Fruit fly (Drosophila melanogaster) whole organism, embryonic: ENCODE data around the gene CG14212.

Experiments
- Atf3 ChIP-seq: fragments of 200-800 bp; sonication (Bioruptor generic); optimal IDR thresholded peaks from 3 replicates; lab custom pipeline; 2016; ENCODE audit warnings: missing biosample characterization, missing genetic modification characterization
- CG10959 ChIP-seq: fragments of 200-800 bp; sonication (Bioruptor generic); IDR thresholded peaks from 2 replicates; pipeline ENCODE4 v1.3.6; 2022; ENCODE audit warnings: missing biosample characterization, missing genetic modification characterization
- CG11695 ChIP-seq: fragments of 200-800 bp; sonication (Bioruptor generic); IDR thresholded peaks from 3 replicates; pipeline ENCODE4 v1.3.6; 2022; ENCODE audit warnings: missing biosample characterization, missing genetic modification characterization
- CG12219 ChIP-seq: fragments of 200-800 bp; sonication (Bioruptor generic); optimal IDR thresholded peaks from 3 replicates; lab custom pipeline; 2018; ENCODE audit warnings: missing biosample characterization, mild to moderate bottlenecking, missing genetic modification characterization
- CG1233 ChIP-seq: fragments of 200-800 bp; sonication (Bioruptor generic); optimal IDR thresholded peaks from 4 replicates; lab custom pipeline; 2018; ENCODE audit warnings: missing biosample characterization, mild to moderate bottlenecking, missing genetic modification characterization
- CG13287 ChIP-seq: fragments of 200-800 bp; sonication (Bioruptor generic); IDR thresholded peaks from 2 replicates; pipeline ENCODE4 v1.3.6; 2022; ENCODE audit warnings: missing biosample characterization, missing genetic modification characterization; ENCODE audit not compliant: partially characterized antibody
- CG13296 ChIP-seq: fragments of 200-800 bp; sonication (Bioruptor generic); optimal IDR thresholded peaks from 3 replicates; lab custom pipeline; 2018; ENCODE audit warnings: missing biosample characterization, mild to moderate bottlenecking, missing genetic modification characterization
- CG2712 ChIP-seq: fragments of 200-800 bp; optimal IDR thresholded peaks from 3 replicates; lab custom pipeline; 2019; ENCODE audit warnings: missing biosample characterization, mild to moderate bottlenecking, missing genetic modification characterization, moderate library complexity
- CG7745 ChIP-seq: fragments of 200-800 bp; sonication (Bioruptor generic); optimal IDR thresholded peaks from 2 replicates; lab custom pipeline; 2018; ENCODE audit warnings: missing biosample characterization, mild to moderate bottlenecking, missing genetic modification characterization, moderate library complexity
- CG7786 ChIP-seq: fragments of 200-800 bp; sonication (Bioruptor generic); optimal IDR thresholded peaks from 2 replicates; lab custom pipeline; 2016; ENCODE audit warnings: missing biosample characterization, missing genetic modification characterization
- CG8290 ChIP-seq, 3 experiments: fragments of 200-800 bp; sonication (Bioruptor generic); optimal IDR thresholded peaks; 2 replicates each; lab custom pipeline; 2016 to 2019; ENCODE audit warnings: missing biosample characterization in 3 of 3, missing genetic modification characterization in 3 of 3, mild to moderate bottlenecking in 2 of 3, moderate library complexity in 1 of 3
- CG9609 ChIP-seq: fragments of 200-800 bp; sonication (Bioruptor generic); optimal IDR thresholded peaks from 3 replicates; lab custom pipeline; 2016; ENCODE audit warnings: missing biosample characterization, missing genetic modification characterization
- CTCF ChIP-seq: fragments of 200-800 bp; sonication (Bioruptor generic); optimal IDR thresholded peaks from 2 replicates; lab custom pipeline; 2017; ENCODE audit warnings: missing biosample characterization, mild to moderate bottlenecking, missing genetic modification characterization, moderate library complexity
- Dbx ChIP-seq: fragments of 200-800 bp; sonication (Bioruptor generic); IDR thresholded peaks from 3 replicates; pipeline ENCODE4 v1.3.6; 2022; ENCODE audit warnings: missing biosample characterization, missing genetic modification characterization
- Dip2 ChIP-seq: fragments of 200-800 bp; sonication (Bioruptor generic); IDR thresholded peaks from 2 replicates; pipeline ENCODE4 v1.3.6; 2022; ENCODE audit warnings: missing biosample characterization, missing genetic modification characterization
- E2f1 ChIP-seq: fragments of 200-800 bp; sonication (Bioruptor generic); IDR thresholded peaks from 2 replicates; pipeline ENCODE4 v1.3.6; 2022; ENCODE audit warnings: missing biosample characterization, missing genetic modification characterization
- Fer3 ChIP-seq: fragments of 200-800 bp; sonication (Bioruptor generic); optimal IDR thresholded peaks from 2 replicates; lab custom pipeline; 2018; ENCODE audit warnings: missing biosample characterization, mild to moderate bottlenecking, missing genetic modification characterization, moderate library complexity
- GATAe ChIP-seq: fragments of 200-800 bp; sonication (Bioruptor generic); conservative IDR thresholded peaks from 2 replicates; pipeline ENCODE4 v1.3.6; 2022; ENCODE audit warnings: missing biosample characterization, missing genetic modification characterization
- Gug ChIP-seq: fragments of 200-800 bp; sonication (Bioruptor generic); IDR thresholded peaks from 4 replicates; pipeline ENCODE4 v1.3.6; 2022; ENCODE audit warnings: missing biosample characterization, missing genetic modification characterization
- HLH54F ChIP-seq: fragments of 200-800 bp; sonication (Bioruptor generic); optimal IDR thresholded peaks from 3 replicates; lab custom pipeline; 2016; ENCODE audit warnings: missing biosample characterization, missing genetic modification characterization
- Hey ChIP-seq: fragments of 200-800 bp; sonication (Bioruptor generic); optimal IDR thresholded peaks from 3 replicates; lab custom pipeline; 2018; ENCODE audit warnings: missing biosample characterization, mild to moderate bottlenecking, missing genetic modification characterization
- Hr39 ChIP-seq: fragments of >200 bp; optimal IDR thresholded peaks from 2 replicates; lab custom pipeline; 2017
- Opbp ChIP-seq: fragments of 200-800 bp; sonication (Bioruptor generic); IDR thresholded peaks from 3 replicates; pipeline ENCODE4 v1.3.6; 2022; ENCODE audit warnings: missing biosample characterization, missing genetic modification characterization; ENCODE audit not compliant: partially characterized antibody
- Rx ChIP-seq: fragments of 200-800 bp; sonication (Bioruptor generic); IDR thresholded peaks from 2 replicates; pipeline ENCODE4 v1.3.6; 2022; ENCODE audit warnings: missing biosample characterization, missing genetic modification characterization
- Usf ChIP-seq: fragments of 200-800 bp; sonication (Bioruptor generic); optimal IDR thresholded peaks from 2 replicates; lab custom pipeline; 2017; ENCODE audit warnings: missing genotype, missing biosample characterization, missing genetic modification characterization
- ato ChIP-seq: fragments of 200-800 bp; sonication (Bioruptor generic); IDR thresholded peaks from 2 replicates; pipeline ENCODE4 v1.3.6; 2022; ENCODE audit warnings: missing biosample characterization, missing genetic modification characterization; ENCODE audit not compliant: partially characterized antibody
- chn ChIP-seq: fragments of 200-800 bp; sonication (Bioruptor generic); optimal IDR thresholded peaks from 2 replicates; lab custom pipeline; 2016; ENCODE audit warnings: missing biosample characterization, missing genetic modification characterization
- dpn ChIP-seq, 2 experiments: fragments of 200-800 bp; sonication (Bioruptor generic); optimal IDR thresholded peaks; 3 replicates each; lab custom pipeline; 2016; ENCODE audit warnings: missing biosample characterization in 2 of 2, missing genetic modification characterization in 2 of 2
- eyg ChIP-seq: fragments of 200-800 bp; sonication (Bioruptor generic); optimal IDR thresholded peaks from 3 replicates; lab custom pipeline; 2016; ENCODE audit warnings: missing biosample characterization, missing genetic modification characterization
- fd102C ChIP-seq: fragments of 200-800 bp; sonication (Bioruptor generic); optimal IDR thresholded peaks from 2 replicates; lab custom pipeline; 2018; ENCODE audit warnings: missing biosample characterization, mild to moderate bottlenecking, missing genetic modification characterization, moderate library complexity
- fd96Cb ChIP-seq: fragments of 200-800 bp; sonication (Bioruptor generic); optimal IDR thresholded peaks from 2 replicates; lab custom pipeline; 2018; ENCODE audit warnings: missing biosample characterization, mild to moderate bottlenecking, missing genetic modification characterization, moderate library complexity
- inv ChIP-seq: fragments of 200-800 bp; sonication (Bioruptor generic); IDR thresholded peaks from 2 replicates; pipeline ENCODE4 v1.3.6; 2022; ENCODE audit warnings: missing biosample characterization, missing genetic modification characterization; ENCODE audit not compliant: partially characterized antibody
- ken ChIP-seq: fragments of 200-800 bp; sonication (Bioruptor generic); IDR thresholded peaks from 3 replicates; pipeline ENCODE4 v1.3.6; 2022; ENCODE audit warnings: missing biosample characterization, missing genetic modification characterization
- lbe ChIP-seq: fragments of 200-800 bp; sonication (Bioruptor generic); optimal IDR thresholded peaks from 2 replicates; lab custom pipeline; 2016; ENCODE audit warnings: missing biosample characterization, mild to moderate bottlenecking, missing genetic modification characterization
- lola ChIP-seq, 3 experiments: fragments of >200 bp in 2 of 3; fragments of 200-800 bp in 1 of 3; sonication (Bioruptor generic) in 1 of 3; optimal IDR thresholded peaks; 2 replicates each; lab custom pipeline; 2017 to 2019; ENCODE audit warnings: missing biosample characterization in 3 of 3, missing genetic modification characterization in 3 of 3, mild to moderate bottlenecking in 1 of 3, moderate library complexity in 1 of 3
- mld ChIP-seq: fragments of 200-800 bp; sonication (Bioruptor generic); IDR thresholded peaks from 3 replicates; pipeline ENCODE4 v1.3.6; 2022; ENCODE audit warnings: missing biosample characterization, missing genetic modification characterization; ENCODE audit not compliant: partially characterized antibody
- nmo ChIP-seq: fragments of 200-800 bp; sonication (Bioruptor generic); optimal IDR thresholded peaks from 2 replicates; lab custom pipeline; 2018; ENCODE audit warnings: missing biosample characterization, mild to moderate bottlenecking, missing genetic modification characterization, moderate library complexity
- org-1 ChIP-seq: fragments of 200-800 bp; sonication (Bioruptor generic); optimal IDR thresholded peaks from 2 replicates; lab custom pipeline; 2017; ENCODE audit warnings: missing biosample characterization, missing genetic modification characterization
- pho ChIP-seq: fragments of 200-800 bp; sonication (Bioruptor generic); optimal IDR thresholded peaks from 2 replicates; lab custom pipeline; 2016; ENCODE audit warnings: missing biosample characterization, missing genetic modification characterization
- phol ChIP-seq: fragments of 200-800 bp; sonication (Bioruptor generic); optimal IDR thresholded peaks from 3 replicates; lab custom pipeline; 2018; ENCODE audit warnings: missing biosample characterization, mild to moderate bottlenecking, missing genetic modification characterization, moderate library complexity
- ro ChIP-seq: fragments of 200-800 bp; sonication (Bioruptor generic); IDR thresholded peaks from 2 replicates; pipeline ENCODE4 v1.3.6; 2022; ENCODE audit warnings: missing biosample characterization, missing genetic modification characterization
- row ChIP-seq: fragments of 200-800 bp; sonication (Bioruptor generic); IDR thresholded peaks from 3 replicates; pipeline ENCODE4 v1.3.6; 2022; ENCODE audit warnings: missing biosample characterization, missing genetic modification characterization
- salm ChIP-seq: fragments of 200-800 bp; sonication (Bioruptor generic); optimal IDR thresholded peaks from 2 replicates; lab custom pipeline; 2018; ENCODE audit warnings: missing biosample characterization, mild to moderate bottlenecking, missing genetic modification characterization
- sc ChIP-seq, 3 experiments: fragments of >200 bp in 2 of 3; fragments of 200-800 bp in 1 of 3; sonication (Bioruptor generic) in 1 of 3; optimal IDR thresholded peaks; 2 replicates in 2 of 3; 3 replicates in 1 of 3; lab custom pipeline; 2017; ENCODE audit warnings: mild to moderate bottlenecking in 1 of 3, missing biosample characterization in 1 of 3, missing genetic modification characterization in 1 of 3, missing genetic modification reagents in 1 of 3
- slp2 ChIP-seq: fragments of 200-800 bp; sonication (Bioruptor generic); optimal IDR thresholded peaks from 2 replicates; lab custom pipeline; 2016; ENCODE audit warnings: missing biosample characterization, missing genetic modification characterization
- sqz ChIP-seq: fragments of 200-800 bp; sonication (Bioruptor generic); optimal IDR thresholded peaks from 3 replicates; lab custom pipeline; 2018; ENCODE audit warnings: missing biosample characterization, mild to moderate bottlenecking, missing genetic modification characterization
- sr ChIP-seq: fragments of 200-800 bp; sonication (Bioruptor generic); IDR thresholded peaks from 3 replicates; pipeline ENCODE4 v1.3.6; 2022; ENCODE audit warnings: missing biosample characterization, missing genetic modification characterization
- zfh1 ChIP-seq: fragments of 200-800 bp; sonication (Bioruptor generic); IDR thresholded peaks from 3 replicates; pipeline ENCODE4 v1.3.6; 2022; ENCODE audit warnings: missing biosample characterization, missing genetic modification characterization
- zfh2 ChIP-seq: fragments of 200-800 bp; sonication (Bioruptor generic); optimal IDR thresholded peaks from 2 replicates; lab custom pipeline; 2016; ENCODE audit warnings: missing biosample characterization, missing genetic modification characterization

CG14212 gene

DNA sequence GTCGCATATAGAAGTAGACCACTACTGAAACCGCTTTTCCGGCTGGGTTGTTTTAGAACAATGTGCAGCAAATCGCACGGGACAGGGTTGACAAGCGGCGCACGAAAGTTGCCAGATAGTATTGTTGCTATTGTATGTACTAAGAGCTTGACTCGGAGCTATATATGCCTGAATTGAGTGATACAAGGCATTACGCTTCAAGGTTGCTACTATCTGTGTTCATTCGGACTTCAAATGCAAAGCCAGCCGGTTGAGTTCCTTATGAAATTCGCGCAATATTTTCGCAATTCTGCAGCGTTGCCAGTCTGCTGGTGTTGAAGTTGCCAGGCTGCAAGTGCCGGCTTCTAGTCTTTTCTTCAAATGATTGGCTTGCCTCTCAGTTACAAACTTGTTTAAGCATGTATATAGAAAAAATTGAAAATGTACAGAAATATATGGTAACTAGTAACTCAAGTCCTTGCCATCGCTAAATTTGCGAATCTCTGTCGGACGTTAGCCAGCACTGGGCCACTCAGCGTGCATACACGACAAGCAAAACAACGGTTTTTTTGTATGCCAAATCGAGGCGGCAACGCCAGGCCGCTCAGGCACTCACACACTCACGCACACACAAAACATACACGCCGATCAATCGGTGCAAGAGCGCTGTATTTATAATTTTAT is 26.4 kb downstream of the CG14212 start, which contains the start of the genes Ranbp21 and Elys (continued):
- no peak for TF ChIP-seq CG2712 (tag; lab: Kevin White, UChicago)
- TF ChIP-seq GATAe (GFP tag; lab: Robert Waterston, UW), result no peak
- peak; percentile 70 for TF ChIP-seq row (GFP tag; lab: Robert Waterston, UW)
- TF ChIP-seq org-1 (GFP tag; lab: Kevin White, UChicago), result no peak
- TF ChIP-seq CG8290 (GFP tag; optimal IDR thresholded peaks at IDR 0.05; lab: Kevin White, UChicago), result no peak
- TF ChIP-seq CG8290 (tag; optimal IDR thresholded peaks at IDR 0.05; lab: Kevin White, UChicago), result peak in 1 of 2 experiments; percentile 27
- peak; percentile 71 for TF ChIP-seq CG9609 (GFP tag; lab: Kevin White, UChicago)
- TF ChIP-seq pho (GFP tag; lab: Kevin White, UChicago), result peak; percentile 53
- peak; percentile 46; the same call in 1 of the 3 replicates for TF ChIP-seq CG11695 (GFP tag; lab: Robert Waterston, UW)
- peak; percentile 59 for TF ChIP-seq chn (GFP tag; lab: Kevin White, UChicago)
- TF ChIP-seq Dbx (GFP tag; lab: Robert Waterston, UW), result peak; percentile 72
- peak; percentile 23 for TF ChIP-seq CG1233 (GFP tag; lab: Kevin White, UChicago)
- TF ChIP-seq Dip2 (GFP tag; lab: Robert Waterston, UW), result no peak
- peak; percentile 15 for TF ChIP-seq eyg
- TF ChIP-seq CTCF (GFP tag; lab: Kevin White, UChicago), result no peak
- peak in 1 of 3 experiments; percentile 51 for TF ChIP-seq lola (GFP tag; optimal IDR thresholded peaks at IDR 0.05; lab: Kevin White, UChicago)
- TF ChIP-seq sr, result no peak
- TF ChIP-seq Hr39 (lab: Kevin White, UChicago), result no peak
- peak; percentile 69; the same call in 3 of the 4 replicates for TF ChIP-seq Gug (GFP tag; lab: Robert Waterston, UW)
- no peak for TF ChIP-seq CG7745 (tag; lab: Kevin White, UChicago)
- no peak for TF ChIP-seq mld (GFP tag; lab: Robert Waterston, UW)
- TF ChIP-seq sc (optimal IDR thresholded peaks at IDR 0.05; lab: Kevin White, UChicago), result no peak
- no peak for TF ChIP-seq sc (GFP tag; optimal IDR thresholded peaks at IDR 0.05; lab: Kevin White, UChicago)
- peak; percentile 39; the same call in 1 of the 2 replicates for TF ChIP-seq CG10959 (GFP tag; lab: Robert Waterston, UW)
- no peak for TF ChIP-seq CG13296 (GFP tag; lab: Kevin White, UChicago)
- TF ChIP-seq fd102C, result no peak
- peak; percentile 42; the same call in 1 of the 2 replicates for TF ChIP-seq E2f1 (GFP tag; lab: Robert Waterston, UW)
- TF ChIP-seq CG7786 (GFP tag; lab: Kevin White, UChicago), result peak; percentile 56
- peak; percentile 53 for TF ChIP-seq slp2 (GFP tag; lab: Kevin White, UChicago)
- peak; percentile 72; the same call in 2 of the 3 replicates for TF ChIP-seq ken (GFP tag; lab: Robert Waterston, UW)
- TF ChIP-seq dpn (GFP tag; optimal IDR thresholded peaks at IDR 0.05; lab: Kevin White, UChicago), result peak; percentile 69 to 70
- peak; percentile 57 for TF ChIP-seq Rx (GFP tag; lab: Robert Waterston, UW)
- peak; percentile 45; the same call in 1 of the 2 replicates for TF ChIP-seq inv (GFP tag; lab: Robert Waterston, UW)
- TF ChIP-seq sqz (GFP tag; lab: Kevin White, UChicago), result no peak
- TF ChIP-seq nmo (GFP tag; lab: Kevin White, UChicago), result peak; percentile 72
- peak; percentile 55 for TF ChIP-seq CG13287 (GFP tag; lab: Robert Waterston, UW)
- peak; percentile 66; the same call in 2 of the 3 replicates for TF ChIP-seq zfh1 (GFP tag; lab: Robert Waterston, UW)
- TF ChIP-seq Usf, result no peak
- no peak for TF ChIP-seq lbe (GFP tag; lab: Kevin White, UChicago)
- no peak for TF ChIP-seq Opbp (GFP tag; lab: Robert Waterston, UW)
- TF ChIP-seq ato (GFP tag; lab: Robert Waterston, UW), result no peak
- peak; percentile 76 for TF ChIP-seq HLH54F (GFP tag; lab: Kevin White, UChicago)
- TF ChIP-seq CG12219, result no peak
- TF ChIP-seq phol (tag; lab: Kevin White, UChicago), result peak; percentile 59
- peak; percentile 75 for TF ChIP-seq zfh2 (GFP tag; lab: Kevin White, UChicago)
- peak; percentile 14 for TF ChIP-seq fd96Cb (tag; lab: Kevin White, UChicago)
- TF ChIP-seq Atf3 (GFP tag; lab: Kevin White, UChicago), result peak; percentile 32
- TF ChIP-seq Fer3 (tag; lab: Kevin White, UChicago), result peak; percentile 3
- TF ChIP-seq Hey (tag; lab: Kevin White, UChicago), result no peak
- TF ChIP-seq salm (tag; lab: Kevin White, UChicago), result no peak
- no peak for TF ChIP-seq ro (GFP tag; lab: Robert Waterston, UW)
